Worm (Caenorhabditis elegans): ENCODE results near the gene toe-2.

Gene toe-2

ce11 chrII:6526136-6526684, 5.0 kb upstream of the toe-2 start:
- TF ChIP-seq tbx-8 (GFP tag; optimal IDR thresholded peaks at IDR 0.05) (no peak), nhr-237 (tag; optimal IDR thresholded peaks at IDR 0.05) (no peak), mep-1 (tag; optimal IDR thresholded peaks at IDR 0.05) (no peak), bed-3 (GFP tag; optimal IDR thresholded peaks at IDR 0.05) (no peak), M03D4.4 (tag; optimal IDR thresholded peaks at IDR 0.05) (no peak), nhr-76 (tag; optimal IDR thresholded peaks at IDR 0.05) (no peak), unc-120 (tag; optimal IDR thresholded peaks at IDR 0.05; ENCODE audit: poor library complexity, severe bottlenecking) (no peak), hlh-1 (tag; optimal IDR thresholded peaks at IDR 0.05) (no peak), nhr-28 (tag; optimal IDR thresholded peaks at IDR 0.05) (no peak)

ce11 chrII:6524501-6524977, 3.4 kb upstream of the toe-2 start, which contains the start of gene C56E6.2:
TSS of gene C56E6.2 (plus strand) at chrII:6524927.
- no peak for TF ChIP-seq sptf-1 (tag; optimal IDR thresholded peaks at IDR 0.05)
- TF ChIP-seq elt-1 (tag; optimal IDR thresholded peaks at IDR 0.05; ENCODE audit: borderline replicate concordance, insufficient read depth) = peak; percentile 81
- no peak for TF ChIP-seq ceh-39 (tag; optimal IDR thresholded peaks at IDR 0.05)
- TF ChIP-seq cnd-1 (tag; optimal IDR thresholded peaks at IDR 0.05) = no peak
- no peak for TF ChIP-seq unc-62 (GFP tag; optimal IDR thresholded peaks at IDR 0.05)

- TF ChIP-seq ces-1 (GFP tag; optimal IDR thresholded peaks at IDR 0.05) (no peak), blmp-1 (tag; optimal IDR thresholded peaks at IDR 0.05) (no peak), cnd-1 (tag; optimal IDR thresholded peaks at IDR 0.05) (no peak), nhr-237 (tag; optimal IDR thresholded peaks at IDR 0.05) (no peak), ceh-83 (GFP tag; optimal IDR thresholded peaks at IDR 0.05) (no peak), pha-4 (tag; optimal IDR thresholded peaks at IDR 0.05) (no peak)
Measured at ce11 chrII:6523940-6524339, 2.8 kb upstream of the toe-2 start.

- no peak for TF ChIP-seq elt-3 (tag; optimal IDR thresholded peaks at IDR 0.05)
- peak; percentile 96 for TF ChIP-seq nhr-2 (tag; optimal IDR thresholded peaks at IDR 0.05)
- no peak for TF ChIP-seq bed-3 (GFP tag; optimal IDR thresholded peaks at IDR 0.05)
- peak; percentile 58 for TF ChIP-seq unc-62 (GFP tag; optimal IDR thresholded peaks at IDR 0.05)
- no peak for TF ChIP-seq ztf-11 (tag; optimal IDR thresholded peaks at IDR 0.05)
- TF ChIP-seq blmp-1 (tag; optimal IDR thresholded peaks at IDR 0.05) = no peak
- no peak for TF ChIP-seq lsy-2 (tag; optimal IDR thresholded peaks at IDR 0.05)
- TF ChIP-seq ham-2 (GFP tag; optimal IDR thresholded peaks at IDR 0.05) = peak; percentile 40
- TF ChIP-seq nhr-76 (tag; optimal IDR thresholded peaks at IDR 0.05) = no peak
- peak; percentile 44 for TF ChIP-seq unc-120 (tag; optimal IDR thresholded peaks at IDR 0.05; ENCODE audit: poor library complexity, severe bottlenecking)
- TF ChIP-seq mls-2 (tag; optimal IDR thresholded peaks at IDR 0.05) = peak; percentile 73
- no peak for TF ChIP-seq ceh-83 (GFP tag; optimal IDR thresholded peaks at IDR 0.05)
- peak; percentile 50 for TF ChIP-seq mep-1 (tag; optimal IDR thresholded peaks at IDR 0.05)
- TF ChIP-seq nhr-237 (tag; optimal IDR thresholded peaks at IDR 0.05) = no peak
- TF ChIP-seq hlh-1 (tag; optimal IDR thresholded peaks at IDR 0.05) = peak; percentile 41
- no peak for TF ChIP-seq ceh-43 (GFP tag; optimal IDR thresholded peaks at IDR 0.05)
- peak; percentile 31 for TF ChIP-seq M03D4.4 (tag; optimal IDR thresholded peaks at IDR 0.05)
- peak; percentile 25 for TF ChIP-seq cnd-1 (tag; optimal IDR thresholded peaks at IDR 0.05)
Measured at ce11 chrII:6522622-6523254, 1.6 kb upstream of the toe-2 start.

ce11 chrII:6520103-6520502, 1.1 kb downstream of the toe-2 start:
- no peak for TF ChIP-seq nhr-12 (tag; optimal IDR thresholded peaks at IDR 0.05)
- TF ChIP-seq unc-62 (GFP tag; optimal IDR thresholded peaks at IDR 0.05) = no peak
- no peak for TF ChIP-seq pha-4 (tag; optimal IDR thresholded peaks at IDR 0.05)
- no peak for TF ChIP-seq elt-1 (tag; optimal IDR thresholded peaks at IDR 0.05; ENCODE audit: borderline replicate concordance, insufficient read depth)
- no peak for TF ChIP-seq flh-1 (GFP tag; optimal IDR thresholded peaks at IDR 0.05)
- TF ChIP-seq ceh-39 (tag; optimal IDR thresholded peaks at IDR 0.05) = no peak
- TF ChIP-seq nhr-2 (tag; optimal IDR thresholded peaks at IDR 0.05) = no peak
- TF ChIP-seq mab-5 (tag; optimal IDR thresholded peaks at IDR 0.05) = no peak
- no peak for TF ChIP-seq nhr-28 (tag; optimal IDR thresholded peaks at IDR 0.05)
- TF ChIP-seq M03D4.4 (tag; optimal IDR thresholded peaks at IDR 0.05) = no peak
- no peak for TF ChIP-seq drap-1 (GFP tag; optimal IDR thresholded peaks at IDR 0.05)
- TF ChIP-seq lin-13 (tag; optimal IDR thresholded peaks at IDR 0.05) = no peak
- TF ChIP-seq elt-3 (tag; optimal IDR thresholded peaks at IDR 0.05) = no peak
- TF ChIP-seq mep-1 (tag; optimal IDR thresholded peaks at IDR 0.05) = no peak
- no peak for TF ChIP-seq nhr-237 (tag; optimal IDR thresholded peaks at IDR 0.05)

Measured in whole organism, mixed stage, embryonic.